Worm (Caenorhabditis elegans): ENCODE measurements around the gene ptp-3.
A peak's percentile ranks its signal among the peaks of the same experiment; 100 is the strongest.

Gene ptp-3

DNA sequence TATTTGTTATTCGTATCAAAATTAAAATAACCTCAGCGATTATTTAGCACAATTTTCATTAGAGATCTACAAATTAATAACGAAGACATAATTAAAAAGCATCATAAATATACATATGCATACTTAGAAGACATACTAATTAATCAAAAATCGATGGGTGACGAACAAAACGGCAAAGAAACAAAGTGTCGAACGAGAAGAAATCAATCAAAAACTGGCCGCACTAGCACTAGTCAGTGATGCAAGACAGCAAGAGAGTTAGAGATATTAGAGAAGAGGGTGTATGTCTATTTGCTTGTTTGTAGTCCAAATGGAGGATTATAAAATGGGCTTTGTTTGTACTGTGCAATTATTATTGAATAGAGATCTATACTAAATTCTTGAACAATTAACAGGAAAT lies 28.5 kb upstream of the ptp-3 start:
- TF ChIP-seq F37B4.10 (GFP tag; IDR thresholded peaks at IDR 0.05) = no peak
- peak; percentile 3 for TF ChIP-seq nhr-80 (tag; optimal IDR thresholded peaks at IDR 0.05)
- no peak for TF ChIP-seq K11D2.4 (GFP tag; IDR thresholded peaks at IDR 0.05)
- no peak for TF ChIP-seq sea-2 (GFP tag; IDR thresholded peaks at IDR 0.05)
- no peak for TF ChIP-seq zfh-2 (GFP tag; conservative IDR thresholded peaks at IDR 0.05)
- no peak for TF ChIP-seq lag-1 (GFP tag; IDR thresholded peaks at IDR 0.05)
- no peak for TF ChIP-seq B0336.3 (GFP tag; IDR thresholded peaks at IDR 0.05)

DNA sequence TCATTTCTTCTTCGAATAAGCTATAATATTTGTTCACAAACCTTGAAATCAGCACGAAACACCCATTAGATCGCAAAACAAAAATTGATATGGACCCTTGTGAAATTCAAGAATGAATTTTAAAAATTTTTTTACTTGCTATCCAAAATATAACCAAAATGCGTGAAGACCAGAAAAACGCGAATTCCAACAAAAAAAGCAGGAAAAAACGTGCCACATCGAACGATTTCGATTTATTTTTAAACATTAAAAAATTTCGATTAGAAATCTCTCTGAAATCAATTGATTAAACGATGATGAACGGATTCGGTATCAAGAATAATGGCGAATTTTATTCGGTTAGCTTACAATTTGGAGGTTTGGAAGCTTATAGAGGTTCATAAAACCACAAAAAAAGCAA lies 28.0 kb upstream of the ptp-3 start, which contains the start of the genes tceb-3 and gskl-1:
Gene tceb-3, minus strand, starts transcription at position 101 of the 400 bp plus-strand sequence.
Gene gskl-1, plus strand, starts transcription at position 243 of the 400 bp plus-strand sequence.
- TF ChIP-seq pbrm-1 (GFP tag; IDR thresholded peaks at IDR 0.05) (no peak), nfyb-1 (GFP tag; IDR thresholded peaks at IDR 0.05) (no peak), ztf-6 (GFP tag; IDR thresholded peaks at IDR 0.05) (no peak), die-1 (tag; optimal IDR thresholded peaks at IDR 0.05) (no peak), lin-26 (GFP tag; IDR thresholded peaks at IDR 0.05) (no peak), ztf-28 (GFP tag; IDR thresholded peaks at IDR 0.05) (no peak), madf-3 (GFP tag; IDR thresholded peaks at IDR 0.05) (no peak)

DNA sequence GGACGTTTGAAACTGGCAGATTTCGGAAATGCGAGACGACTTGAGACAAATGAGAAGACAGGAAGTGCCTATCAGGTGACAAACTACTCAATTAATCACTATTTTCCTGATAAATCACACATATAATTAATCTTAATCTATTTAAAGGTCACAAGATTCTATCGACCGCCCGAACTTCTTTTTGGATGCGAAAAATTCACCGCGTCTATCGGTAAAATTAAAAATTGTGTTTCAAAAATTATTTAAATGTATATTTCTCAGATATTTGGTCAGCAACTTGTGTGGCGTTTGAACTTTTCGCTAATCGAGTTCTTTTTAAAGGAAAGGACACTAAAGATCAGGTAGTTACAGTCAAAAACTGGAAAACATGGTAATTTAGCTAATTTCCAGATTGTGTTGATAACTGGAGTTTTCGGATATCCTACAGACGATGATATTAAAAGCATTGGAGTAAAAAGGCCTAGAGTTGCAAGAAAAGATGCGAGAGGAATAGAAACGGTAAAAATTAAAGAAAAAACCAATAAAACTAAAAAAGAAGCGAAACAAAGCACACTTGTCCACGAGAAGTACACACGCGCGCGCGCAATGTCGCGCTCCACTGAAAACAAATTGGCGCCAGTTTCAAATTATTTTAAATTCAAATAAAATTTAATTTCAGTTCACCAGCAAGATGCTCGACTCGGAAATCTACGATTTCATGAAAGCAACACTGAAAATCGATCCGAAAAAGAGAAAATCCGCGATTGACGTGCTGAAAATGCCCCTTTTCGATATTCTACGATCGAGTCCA lies 26.9 kb upstream of the ptp-3 start:
- no peak for TF ChIP-seq fkh-3 (tag; optimal IDR thresholded peaks at IDR 0.05)
- peak; percentile 75 for TF ChIP-seq lin-54 (GFP tag; optimal IDR thresholded peaks at IDR 0.05)
- peak; percentile 54 for TF ChIP-seq F33H1.4 (GFP tag; IDR thresholded peaks at IDR 0.05)
- peak; percentile 57 for TF ChIP-seq efl-1 (GFP tag; optimal IDR thresholded peaks at IDR 0.05)
- TF ChIP-seq nfyb-1 (GFP tag; IDR thresholded peaks at IDR 0.05) = 0 out of 2 replicates have a peak, but pooled peaks have one; percentile 17
- no peak for TF ChIP-seq madf-3 (GFP tag; IDR thresholded peaks at IDR 0.05)
- TF ChIP-seq ccch-3 (GFP tag; optimal IDR thresholded peaks at IDR 0.05) = no peak
- peak; percentile 39 for TF ChIP-seq lsl-1 (GFP tag; optimal IDR thresholded peaks at IDR 0.05)
- peak; percentile 57 for TF ChIP-seq mcd-1 (GFP tag; IDR thresholded peaks at IDR 0.05)
- TF ChIP-seq madf-6 (GFP tag; IDR thresholded peaks at IDR 0.05) = peak; percentile 63
- TF ChIP-seq ztf-26 (tag; optimal IDR thresholded peaks at IDR 0.05) = no peak
- TF ChIP-seq madf-8 (GFP tag; conservative IDR thresholded peaks at IDR 0.05) = 0 out of 2 replicates have a peak, but pooled peaks have one; percentile 33
- TF ChIP-seq lin-35 (GFP tag; optimal IDR thresholded peaks at IDR 0.05) = peak in 1 of 3 experiments; percentile 26
- TF ChIP-seq gei-17 (GFP tag; optimal IDR thresholded peaks at IDR 0.05) = no peak
- peak; percentile 18 for TF ChIP-seq dpl-1 (GFP tag; optimal IDR thresholded peaks at IDR 0.05)
- no peak for TF ChIP-seq egl-44 (GFP tag; IDR thresholded peaks at IDR 0.05)

DNA sequence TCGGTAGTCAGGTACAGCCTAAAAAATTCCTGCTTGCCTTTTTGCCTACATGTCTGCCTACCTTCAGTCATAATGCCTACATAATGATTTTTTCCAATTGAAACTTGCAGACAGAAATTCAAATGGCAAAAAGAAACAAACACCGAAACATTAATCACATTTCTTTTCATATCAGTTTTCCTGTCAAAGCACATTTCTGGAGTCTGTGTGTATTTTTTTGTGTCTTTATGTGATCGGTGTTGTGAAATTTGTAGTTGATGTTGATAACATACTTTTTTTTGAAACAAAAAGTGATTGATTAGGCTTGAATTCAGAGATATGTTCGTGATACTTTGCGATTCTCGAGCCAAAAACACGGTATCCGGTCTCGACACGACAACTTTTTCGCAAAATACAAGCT lies 26.0 kb upstream of the ptp-3 start:
- no peak for TF ChIP-seq cebp-1 (GFP tag; IDR thresholded peaks at IDR 0.05)
- peak; percentile 56 for TF ChIP-seq cebp-1 (tag; optimal IDR thresholded peaks at IDR 0.05)
- no peak for TF ChIP-seq B0261.1 (tag; optimal IDR thresholded peaks at IDR 0.05)
- TF ChIP-seq nhr-80 (tag; optimal IDR thresholded peaks at IDR 0.05) = peak; percentile 58
- no peak for TF ChIP-seq mes-4 (tag; optimal IDR thresholded peaks at IDR 0.05)

DNA sequence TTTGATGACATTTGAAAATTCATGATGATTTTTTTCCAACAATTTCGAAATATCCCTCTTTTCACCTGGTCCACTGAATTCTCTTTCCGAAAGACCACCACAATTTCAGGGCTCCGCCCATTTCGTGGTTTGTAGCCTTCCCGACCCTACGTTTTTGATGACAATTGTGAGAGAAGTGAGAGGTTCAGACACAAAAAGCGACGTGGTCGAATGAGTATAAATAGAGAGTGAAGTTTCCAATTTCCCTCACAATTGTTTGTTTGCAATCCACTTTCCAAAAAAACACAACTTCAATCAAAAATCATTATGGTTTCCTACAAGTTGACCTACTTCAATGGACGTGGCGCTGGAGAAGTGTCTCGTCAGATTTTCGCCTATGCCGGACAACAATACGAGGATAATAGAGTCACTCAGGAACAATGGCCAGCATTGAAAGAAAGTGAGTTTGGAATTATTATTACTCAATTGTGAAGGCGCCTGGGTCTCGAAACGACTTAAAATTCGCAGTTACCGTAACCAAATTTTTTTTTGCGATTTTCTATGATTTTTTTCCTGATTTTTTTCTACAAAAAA lies 25.1 kb upstream of the ptp-3 start, which contains the start of gene gst-5:
Gene gst-5, plus strand, starts transcription at position 246 of the 573 bp plus-strand sequence.
- TF ChIP-seq ztf-28 (GFP tag; IDR thresholded peaks at IDR 0.05) = no peak
- TF ChIP-seq ceh-40 (GFP tag; IDR thresholded peaks at IDR 0.05) = no peak
- TF ChIP-seq repo-1 (tag; optimal IDR thresholded peaks at IDR 0.05) = no peak
- TF ChIP-seq lin-26 (GFP tag; IDR thresholded peaks at IDR 0.05) = 0 out of 2 replicates have a peak, but pooled peaks have one; percentile 13
- peak; percentile 22; the same call in 1 of the 2 replicates for TF ChIP-seq cebp-1 (GFP tag; IDR thresholded peaks at IDR 0.05)
- peak; percentile 66 for TF ChIP-seq cebp-1 (tag; optimal IDR thresholded peaks at IDR 0.05)
- TF ChIP-seq gei-17 (GFP tag; optimal IDR thresholded peaks at IDR 0.05) = no peak
- TF ChIP-seq ceh-91 (GFP tag; IDR thresholded peaks at IDR 0.05) = no peak
- TF ChIP-seq ztf-6 (GFP tag; IDR thresholded peaks at IDR 0.05) = no peak
- no peak for TF ChIP-seq lin-40 (tag; optimal IDR thresholded peaks at IDR 0.05)
- no peak for TF ChIP-seq cebp-2 (GFP tag; IDR thresholded peaks at IDR 0.05)
- TF ChIP-seq lsy-27 (tag; optimal IDR thresholded peaks at IDR 0.05; ENCODE audit: borderline replicate concordance, insufficient read depth) = no peak
- no peak for TF ChIP-seq nfya-2 (GFP tag; IDR thresholded peaks at IDR 0.05)
- peak; percentile 45; the same call in 1 of the 2 replicates for TF ChIP-seq dox-1 (GFP tag; IDR thresholded peaks at IDR 0.05)
- TF ChIP-seq F52B5.7 (tag; optimal IDR thresholded peaks at IDR 0.05) = no peak
